Fruit fly (Drosophila melanogaster): ENCODE data around the gene cv.

cv gene

dm6 chrX:5664222-5664621, 25.6 kb upstream of the cv start (continued):
- TF ChIP-seq cad (GFP tag; optimal IDR thresholded peaks at IDR 0.05) (no peak), Fer3 (tag; optimal IDR thresholded peaks at IDR 0.05) (peak; percentile 10), CG3281 (GFP tag; optimal IDR thresholded peaks at IDR 0.05) (peak; percentile 64), CG12071 (GFP tag; optimal IDR thresholded peaks at IDR 0.05) (peak; percentile 77), CG1832 (GFP tag; optimal IDR thresholded peaks at IDR 0.05) (no peak), Side (GFP tag; optimal IDR thresholded peaks at IDR 0.05) (no peak), H15 (GFP tag; IDR thresholded peaks at IDR 0.05) (no peak), CG9876 (GFP tag; optimal IDR thresholded peaks at IDR 0.05) (no peak), nmo (GFP tag; optimal IDR thresholded peaks at IDR 0.05) (no peak), bsh (GFP tag; optimal IDR thresholded peaks at IDR 0.05) (no peak), CG1233 (GFP tag; optimal IDR thresholded peaks at IDR 0.05) (peak; percentile 22), croc (GFP tag; conservative IDR thresholded peaks at IDR 0.05) (no peak), CG8290 (GFP tag; optimal IDR thresholded peaks at IDR 0.05) (no peak), CG8290 (tag; optimal IDR thresholded peaks at IDR 0.05) (peak in 1 of 2 experiments; percentile 53), lbe (GFP tag; optimal IDR thresholded peaks at IDR 0.05) (no peak), unc-4 (GFP tag; IDR thresholded peaks at IDR 0.05; ENCODE audit: partially characterized antibody) (no peak), CG43689 (GFP tag; IDR thresholded peaks at IDR 0.05) (no peak), CG10979 (tag; optimal IDR thresholded peaks at IDR 0.05) (no peak), CG3065 (GFP tag; optimal IDR thresholded peaks at IDR 0.05) (no peak), maf-S (GFP tag; optimal IDR thresholded peaks at IDR 0.05) (no peak), CG14667 (GFP tag; IDR thresholded peaks at IDR 0.05) (no peak), kni (GFP tag; optimal IDR thresholded peaks at IDR 0.05) (peak; percentile 13), CG7745 (tag; optimal IDR thresholded peaks at IDR 0.05) (no peak), cas (GFP tag; IDR thresholded peaks at IDR 0.05) (no peak), h (optimal IDR thresholded peaks at IDR 0.05) (no peak), Atf6 (GFP tag; IDR thresholded peaks at IDR 0.05) (0 out of 2 replicates have a peak, but pooled peaks have one; percentile 36), CG11560 (tag; IDR thresholded peaks at IDR 0.05) (no peak), trh (GFP tag; optimal IDR thresholded peaks at IDR 0.05) (no peak), HmgD (GFP tag; optimal IDR thresholded peaks at IDR 0.05) (no peak), CG12155 (GFP tag; optimal IDR thresholded peaks at IDR 0.05) (no peak), pfk (GFP tag; optimal IDR thresholded peaks at IDR 0.05) (peak; percentile 68), wdn (GFP tag; IDR thresholded peaks at IDR 0.05) (no peak), sna (GFP tag; IDR thresholded peaks at IDR 0.05; ENCODE audit: partially characterized antibody) (no peak), ATbp (GFP tag; optimal IDR thresholded peaks at IDR 0.05) (peak; percentile 57), CG8765 (GFP tag; IDR thresholded peaks at IDR 0.05) (no peak), Fer1 (GFP tag; optimal IDR thresholded peaks at IDR 0.05) (peak; percentile 82), CG2202 (tag; optimal IDR thresholded peaks at IDR 0.05) (no peak), CG3407 (GFP tag; optimal IDR thresholded peaks at IDR 0.05) (no peak), CG30403 (GFP tag; optimal IDR thresholded peaks at IDR 0.05) (no peak), odd (GFP tag; optimal IDR thresholded peaks at IDR 0.05) (peak; percentile 71), gsb (GFP tag; IDR thresholded peaks at IDR 0.05) (no peak), Hr51 (GFP tag; optimal IDR thresholded peaks at IDR 0.05) (no peak), kah (GFP tag; optimal IDR thresholded peaks at IDR 0.05) (no peak), CG4360 (GFP tag; IDR thresholded peaks at IDR 0.05) (no peak), ara (GFP tag; IDR thresholded peaks at IDR 0.05) (no peak), CG2199 (GFP tag; IDR thresholded peaks at IDR 0.05) (no peak), crp (GFP tag; optimal IDR thresholded peaks at IDR 0.05) (no peak), gem (tag; optimal IDR thresholded peaks at IDR 0.05) (no peak), Gug (GFP tag; IDR thresholded peaks at IDR 0.05) (no peak), fu2 (GFP tag; optimal IDR thresholded peaks at IDR 0.05) (no peak), CG10366 (GFP tag; IDR thresholded peaks at IDR 0.05) (no peak), Asciz (GFP tag; optimal IDR thresholded peaks at IDR 0.05) (no peak)
